Fruit fly (Drosophila melanogaster) Kc167 (cell line): ENCODE measurements around the gene CG5849.

Experiments used
- Myc ChIP-seq: fragments of >200 bp; optimal IDR thresholded peaks from 2 replicates; lab custom pipeline; 2017; ENCODE audit warnings: missing external identifiers
- Sin3A ChIP-seq: fragments of >200 bp; optimal IDR thresholded peaks from 2 replicates; lab custom pipeline; 2018; ENCODE audit warnings: missing external identifiers
- h ChIP-seq: fragments of >200 bp; optimal IDR thresholded peaks from 3 replicates; lab custom pipeline; 2018; ENCODE audit warnings: missing external identifiers
- insv ChIP-seq: fragments of >200 bp; optimal IDR thresholded peaks from 3 replicates; lab custom pipeline; 2018; ENCODE audit warnings: missing external identifiers
- psq ChIP-seq: fragments of >200 bp; optimal IDR thresholded peaks from 2 replicates; lab custom pipeline; 2017; ENCODE audit warnings: missing external identifiers

dm6 chr3R:21753099-21753498 lies 13.2 kb downstream of the CG5849 start:
- TF ChIP-seq Myc (lab: Kevin White, UChicago) (no peak), psq (lab: Kevin White, UChicago) (no peak), h (lab: Kevin White, UChicago) (no peak), Sin3A (lab: Kevin White, UChicago) (no peak), insv (lab: Kevin White, UChicago) (no peak)
